Worm (Caenorhabditis elegans) whole organism, L4/young adult: Measurements from ENCODE around the gene sms-2.

Experiments used
- W03F9.2 ChIP-seq: fragments of 150-350 bp; optimal IDR thresholded peaks from 2 replicates; lab custom pipeline; 2014; ENCODE audit warnings: missing biosample characterization, missing genetic modification characterization
- him-1 ChIP-seq: sonication (generic microtip); optimal IDR thresholded peaks from 2 replicates; lab custom pipeline; 2016; ENCODE audit warnings: missing genotype, missing genetic modification reagents, missing genetic modification characterization, missing compliant biosample characterization

- no peak for TF ChIP-seq him-1 (tag; lab: Kevin White, UChicago)
- TF ChIP-seq W03F9.2 (tag; lab: Kevin White, UChicago): no peak
These were observed 46.0 kb upstream of the sms-2 start for ce11 chrX:994678-995077.
